Fruit fly (Drosophila melanogaster): ENCODE data around the gene serp.
"Not testable (repeated sequence)": the region's sequence is repeated elsewhere in the genome, so short reads cannot be mapped to it uniquely, and the experiment has no call there.

DNA sequence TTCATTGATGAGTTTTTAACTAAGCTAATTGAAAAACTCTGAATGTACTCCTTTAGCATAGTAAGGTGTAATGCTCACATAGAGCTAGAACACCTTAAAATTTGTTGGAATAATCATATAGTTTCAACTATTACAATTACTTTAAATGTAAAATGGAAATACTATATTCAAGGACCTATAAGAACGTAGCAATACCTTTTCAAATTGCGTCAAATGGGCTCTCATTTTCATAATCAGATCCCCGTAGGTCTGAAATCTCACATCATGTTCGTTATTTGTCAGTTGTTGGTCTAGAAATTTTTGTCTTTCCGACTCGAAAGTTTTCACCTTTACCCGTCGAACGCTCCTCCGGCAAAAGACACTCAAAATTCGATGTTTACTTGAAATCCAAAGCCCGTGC, 20.9 kb upstream of the serp start, which contains the start of gene CG42529:
- not testable (repeated sequence) for TF ChIP-seq Dll (optimal IDR thresholded peaks at IDR 0.05); psq (optimal IDR thresholded peaks at IDR 0.05); usp (GFP tag; optimal IDR thresholded peaks at IDR 0.05); CG8478 (optimal IDR thresholded peaks at IDR 0.05)
